Fruit fly (Drosophila melanogaster): ENCODE data around the gene Ir100a.

The Ir100a gene

dm6 chr3R:31794457-31794856, 6.3 kb upstream of the Ir100a start (continued):
- TF ChIP-seq CG34422 (GFP tag; IDR thresholded peaks at IDR 0.05) (peak; percentile 71; the same call in 1 of the 3 replicates), Ets97D (GFP tag; optimal IDR thresholded peaks at IDR 0.05) (peak; percentile 59), pzg (GFP tag; optimal IDR thresholded peaks at IDR 0.05) (peak; percentile 77), CTCF (GFP tag; optimal IDR thresholded peaks at IDR 0.05) (peak; percentile 66), ara (GFP tag; IDR thresholded peaks at IDR 0.05) (peak; percentile 16; the same call in 1 of the 2 replicates), onecut (GFP tag; IDR thresholded peaks at IDR 0.05) (no peak)

- TF ChIP-seq CG4282 (GFP tag; optimal IDR thresholded peaks at IDR 0.05) (peak; percentile 73), BEAF-32 (GFP tag; optimal IDR thresholded peaks at IDR 0.05) (peak; percentile 16), ci (GFP tag; IDR thresholded peaks at IDR 0.05) (peak; percentile 64; the same call in 2 of the 3 replicates), CG7786 (GFP tag; optimal IDR thresholded peaks at IDR 0.05) (peak; percentile 29), tgo (GFP tag; IDR thresholded peaks at IDR 0.05) (no peak), CG9932 (GFP tag; IDR thresholded peaks at IDR 0.05) (0 out of 2 replicates have a peak, but pooled peaks have one; percentile 31), Sry-δ (GFP tag; optimal IDR thresholded peaks at IDR 0.05) (peak; percentile 30), CG8388 (GFP tag; optimal IDR thresholded peaks at IDR 0.05) (peak; percentile 34), prd (optimal IDR thresholded peaks at IDR 0.05) (no peak), prd (GFP tag; IDR thresholded peaks at IDR 0.05) (peak; percentile 31; the same call in 1 of the 3 replicates), Aef1 (GFP tag; IDR thresholded peaks at IDR 0.05) (peak; percentile 30; the same call in 1 of the 3 replicates), ranshi (GFP tag; IDR thresholded peaks at IDR 0.05) (0 out of 2 replicates have a peak, but pooled peaks have one; percentile 47), CG9817 (tag; optimal IDR thresholded peaks at IDR 0.05) (peak; percentile 3), CG14014 (GFP tag; IDR thresholded peaks at IDR 0.05) (0 out of 2 replicates have a peak, but pooled peaks have one; percentile 19), hb (GFP tag; IDR thresholded peaks at IDR 0.05; ENCODE audit: partially characterized antibody) (peak; percentile 69; the same call in 1 of the 3 replicates), HLH54F (GFP tag; optimal IDR thresholded peaks at IDR 0.05) (peak; percentile 19), Drgx (GFP tag; IDR thresholded peaks at IDR 0.05) (peak; percentile 46), CG7963 (GFP tag; IDR thresholded peaks at IDR 0.05; ENCODE audit: partially characterized antibody) (0 out of 3 replicates have a peak, but pooled peaks have one; percentile 10), her (GFP tag; optimal IDR thresholded peaks at IDR 0.05) (peak; percentile 25), Hmr (GFP tag; optimal IDR thresholded peaks at IDR 0.05) (no peak), H15 (GFP tag; IDR thresholded peaks at IDR 0.05) (0 out of 3 replicates have a peak, but pooled peaks have one; percentile 22), Dll (GFP tag; IDR thresholded peaks at IDR 0.05; ENCODE audit: partially characterized antibody) (peak; percentile 48; the same call in 1 of the 4 replicates), phol (tag; optimal IDR thresholded peaks at IDR 0.05) (peak; percentile 52), CG16813 (GFP tag; IDR thresholded peaks at IDR 0.05; ENCODE audit: partially characterized antibody) (0 out of 3 replicates have a peak, but pooled peaks have one; percentile 31), fu2 (GFP tag; optimal IDR thresholded peaks at IDR 0.05) (peak; percentile 11), trem (tag; optimal IDR thresholded peaks at IDR 0.05) (peak; percentile 2), CG3163 (GFP tag; optimal IDR thresholded peaks at IDR 0.05) (no peak), zfh1 (GFP tag; IDR thresholded peaks at IDR 0.05) (0 out of 3 replicates have a peak, but pooled peaks have one; percentile 29), B-H2 (GFP tag; optimal IDR thresholded peaks at IDR 0.05) (no peak), Mad (GFP tag; optimal IDR thresholded peaks at IDR 0.05) (peak; percentile 22), CG14441 (GFP tag; IDR thresholded peaks at IDR 0.05) (peak; percentile 52; the same call in 1 of the 2 replicates), gfzf (GFP tag; optimal IDR thresholded peaks at IDR 0.05) (peak; percentile 18), CG1024 (GFP tag; IDR thresholded peaks at IDR 0.05) (no peak), CG11696 (GFP tag; IDR thresholded peaks at IDR 0.05) (peak; percentile 58; the same call in 1 of the 2 replicates), mam (GFP tag; optimal IDR thresholded peaks at IDR 0.05) (peak; percentile 25), CG12391 (tag; optimal IDR thresholded peaks at IDR 0.05) (peak; percentile 34), CG10431 (GFP tag; optimal IDR thresholded peaks at IDR 0.05) (peak; percentile 54), Lpt (GFP tag; optimal IDR thresholded peaks at IDR 0.05) (no peak), CG17186 (GFP tag; optimal IDR thresholded peaks at IDR 0.05) (no peak), CG32767 (GFP tag; IDR thresholded peaks at IDR 0.05) (0 out of 2 replicates have a peak, but pooled peaks have one; percentile 35), MESR4 (GFP tag; optimal IDR thresholded peaks at IDR 0.05) (peak; percentile 19), CG1233 (GFP tag; optimal IDR thresholded peaks at IDR 0.05) (peak; percentile 13), btn (GFP tag; optimal IDR thresholded peaks at IDR 0.05) (no peak)
Measured at dm6 chr3R:31805228-31805738, 4.5 kb downstream of the Ir100a start, which contains the start of the genes CG42233 and CG1971. TSS of gene CG42233 (minus strand) at chr3R:31805278. TSS of gene CG1971 (plus strand) at chr3R:31805468.

All from whole organism, embryonic.